Fruit fly (Drosophila melanogaster): ENCODE data around the gene srw.

Gene srw

DNA sequence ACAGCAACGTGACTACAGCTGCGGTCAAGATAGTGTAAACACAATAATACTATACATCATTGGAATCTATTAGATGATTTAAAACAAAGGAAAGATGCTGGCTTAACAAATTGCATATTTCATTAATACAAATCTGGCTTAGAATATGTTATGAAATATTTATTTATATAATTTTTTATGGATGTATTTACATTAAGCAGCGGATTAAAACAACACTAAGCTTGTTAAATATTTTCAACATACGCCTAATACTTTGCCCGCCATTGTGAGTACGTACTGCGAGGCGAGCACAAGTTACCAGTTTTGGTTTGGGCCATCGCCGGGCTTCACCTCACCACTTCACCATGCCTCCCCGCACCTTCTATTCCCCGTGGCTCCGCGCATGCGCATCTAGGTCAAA lies 13.4 kb downstream of the srw start (continued):
- peak; percentile 8 for TF ChIP-seq CG7928 (GFP tag; optimal IDR thresholded peaks at IDR 0.05)
- TF ChIP-seq CG1233 (GFP tag; optimal IDR thresholded peaks at IDR 0.05), result peak; percentile 76
- peak; percentile 49 for TF ChIP-seq CG6765 (GFP tag; optimal IDR thresholded peaks at IDR 0.05)
- TF ChIP-seq CG13894 (tag; optimal IDR thresholded peaks at IDR 0.05), result no peak
- TF ChIP-seq CG14667 (GFP tag; IDR thresholded peaks at IDR 0.05), result peak; percentile 35; the same call in 1 of the 2 replicates
- no peak for TF ChIP-seq emc (GFP tag; optimal IDR thresholded peaks at IDR 0.05)
- TF ChIP-seq p53 (GFP tag; optimal IDR thresholded peaks at IDR 0.05), result no peak
- TF ChIP-seq CG3838 (GFP tag; optimal IDR thresholded peaks at IDR 0.05), result no peak
- TF ChIP-seq Dad (GFP tag; optimal IDR thresholded peaks at IDR 0.05), result no peak
- TF ChIP-seq otp (GFP tag; IDR thresholded peaks at IDR 0.05), result no peak
- TF ChIP-seq aop (GFP tag; IDR thresholded peaks at IDR 0.05), result no peak
- no peak for TF ChIP-seq CG6272 (GFP tag; IDR thresholded peaks at IDR 0.05)
- peak; percentile 16 for TF ChIP-seq Fer2 (tag; optimal IDR thresholded peaks at IDR 0.05)
- peak; percentile 82 for TF ChIP-seq CG12391 (tag; optimal IDR thresholded peaks at IDR 0.05)
- TF ChIP-seq Ravus (GFP tag; IDR thresholded peaks at IDR 0.05), result no peak
- no peak for TF ChIP-seq CG3065 (GFP tag; optimal IDR thresholded peaks at IDR 0.05)
- 0 out of 2 replicates have a peak, but pooled peaks have one; percentile 7 for TF ChIP-seq wdn (GFP tag; IDR thresholded peaks at IDR 0.05)
- peak; percentile 31; the same call in 1 of the 2 replicates for TF ChIP-seq Oaz (GFP tag; IDR thresholded peaks at IDR 0.05)
- peak; percentile 74 for TF ChIP-seq CG15601 (tag; optimal IDR thresholded peaks at IDR 0.05)
- peak; percentile 68 for TF ChIP-seq cwo (GFP tag; optimal IDR thresholded peaks at IDR 0.05)
- TF ChIP-seq gt (GFP tag; IDR thresholded peaks at IDR 0.05), result 0 out of 2 replicates have a peak, but pooled peaks have one; percentile 7
- TF ChIP-seq maf-S (GFP tag; optimal IDR thresholded peaks at IDR 0.05), result no peak
- no peak for TF ChIP-seq YL-1 (GFP tag; optimal IDR thresholded peaks at IDR 0.05)
- TF ChIP-seq CG7987 (GFP tag; optimal IDR thresholded peaks at IDR 0.05), result no peak
- TF ChIP-seq CG16863 (GFP tag; optimal IDR thresholded peaks at IDR 0.05), result no peak
- no peak for TF ChIP-seq Ets65A (GFP tag)
- TF ChIP-seq hkb (optimal IDR thresholded peaks at IDR 0.05), result no peak
- TF ChIP-seq hkb (GFP tag; IDR thresholded peaks at IDR 0.05), result peak; percentile 84
- TF ChIP-seq CG11723 (GFP tag; optimal IDR thresholded peaks at IDR 0.05), result peak; percentile 41
- TF ChIP-seq Bgb (GFP tag; IDR thresholded peaks at IDR 0.05; ENCODE audit: partially characterized antibody), result no peak
- TF ChIP-seq CG17568 (GFP tag; optimal IDR thresholded peaks at IDR 0.05), result peak; percentile 48
- no peak for TF ChIP-seq Dfd (GFP tag; optimal IDR thresholded peaks at IDR 0.05)
- TF ChIP-seq rib (GFP tag; IDR thresholded peaks at IDR 0.05), result no peak
- no peak for TF ChIP-seq mirr (GFP tag; optimal IDR thresholded peaks at IDR 0.05)
- peak; percentile 18; the same call in 1 of the 2 replicates for TF ChIP-seq Taf1 (GFP tag; IDR thresholded peaks at IDR 0.05)
- peak; percentile 47; the same call in 1 of the 2 replicates for TF ChIP-seq CG7372 (GFP tag; IDR thresholded peaks at IDR 0.05)
- peak; percentile 53 for TF ChIP-seq CG3407 (GFP tag; optimal IDR thresholded peaks at IDR 0.05)
- TF ChIP-seq CG10267 (tag; optimal IDR thresholded peaks at IDR 0.05), result peak; percentile 76
- TF ChIP-seq chif (GFP tag; optimal IDR thresholded peaks at IDR 0.05), result no peak
- peak; percentile 44 for TF ChIP-seq tin (GFP tag; optimal IDR thresholded peaks at IDR 0.05)
- peak; percentile 7; the same call in 1 of the 2 replicates for TF ChIP-seq peb (GFP tag; IDR thresholded peaks at IDR 0.05)
- TF ChIP-seq CG18764 (GFP tag; optimal IDR thresholded peaks at IDR 0.05), result peak; percentile 36
- TF ChIP-seq CG33213 (GFP tag; optimal IDR thresholded peaks at IDR 0.05), result no peak
- peak; percentile 31 for TF ChIP-seq CG16815 (GFP tag; optimal IDR thresholded peaks at IDR 0.05)
- TF ChIP-seq CG8290 (GFP tag; optimal IDR thresholded peaks at IDR 0.05), result peak; percentile 11
- no peak for TF ChIP-seq CG8290 (tag; optimal IDR thresholded peaks at IDR 0.05)
- no peak for TF ChIP-seq CG11398 (GFP tag; optimal IDR thresholded peaks at IDR 0.05)
- no peak for TF ChIP-seq CG14050 (GFP tag; IDR thresholded peaks at IDR 0.05)
- no peak for TF ChIP-seq dati (GFP tag; IDR thresholded peaks at IDR 0.05)
- TF ChIP-seq CG12236 (GFP tag; optimal IDR thresholded peaks at IDR 0.05), result no peak
- TF ChIP-seq jigr1 (GFP tag; IDR thresholded peaks at IDR 0.05), result peak; percentile 43; the same call in 1 of the 3 replicates
- no peak for TF ChIP-seq crc (GFP tag; optimal IDR thresholded peaks at IDR 0.05)
- peak; percentile 65 for TF ChIP-seq CG12659 (GFP tag; optimal IDR thresholded peaks at IDR 0.05)
